Worm (Caenorhabditis elegans) whole organism, L4 larva: ENCODE measurements around the gene C53C7.3.

Experiments
- F10B5.3 ChIP-seq: sonication (generic microtip); optimal IDR thresholded peaks from 2 replicates; lab custom pipeline; 2016; ENCODE audit warnings: mild to moderate bottlenecking, missing genetic modification characterization, missing compliant biosample characterization
- Y5F2A.4 ChIP-seq: fragments of 200-800 bp; sonication (Bioruptor generic); optimal IDR thresholded peaks from 2 replicates; lab custom pipeline; 2018; ENCODE audit warnings: mild to moderate bottlenecking, missing genetic modification characterization, missing compliant biosample characterization
- dpl-1 ChIP-seq: fragments of 150-350 bp; optimal IDR thresholded peaks from 2 replicates; lab custom pipeline; 2014; ENCODE audit warnings: missing biosample characterization, missing genetic modification reagents, missing genetic modification characterization
- hlh-30 ChIP-seq: sonication (generic microtip); optimal IDR thresholded peaks from 2 replicates; lab custom pipeline; 2017; ENCODE audit warnings: antibody characterized with exemption, mild to moderate bottlenecking, missing genetic modification characterization, missing compliant biosample characterization; ENCODE audit not compliant: insufficient read depth
- lin-15B ChIP-seq: fragments of 150-350 bp; sonication (generic microtip); optimal IDR thresholded peaks from 3 replicates; lab custom pipeline; 2014; ENCODE audit warnings: missing biosample characterization, missing genetic modification characterization
- mdl-1 ChIP-seq, 2 experiments: fragments of 150-350 bp in 1 of 2; sonication (generic microtip) in 1 of 2; optimal IDR thresholded peaks; 2 replicates each; lab custom pipeline; 2014 to 2017; ENCODE audit warnings: missing biosample characterization in 2 of 2, missing genetic modification characterization in 2 of 2
- nhr-48 ChIP-seq: sonication (generic microtip); optimal IDR thresholded peaks from 2 replicates; lab custom pipeline; 2016; ENCODE audit warnings: mild to moderate bottlenecking, missing genetic modification characterization, missing compliant biosample characterization
- pha-4 ChIP-seq, 2 experiments: fragments of 150-350 bp in 1 of 2; fragments of 200-800 bp in 1 of 2; sonication (Bioruptor generic) in 1 of 2; IDR thresholded peaks in 1 of 2; optimal IDR thresholded peaks in 1 of 2; 2 replicates each; pipeline versions ENCODE4 v1.3.6 to Lab custom; 2014 to 2022; ENCODE audit warnings: missing genetic modification characterization in 2 of 2, missing genetic modification reagents in 2 of 2, missing biosample characterization in 1 of 2, missing compliant biosample characterization in 1 of 2
- pqm-1 ChIP-seq: sonication (generic microtip); optimal IDR thresholded peaks from 2 replicates; lab custom pipeline; 2017; ENCODE audit warnings: missing biosample characterization, missing genetic modification characterization
- saeg-2 ChIP-seq: fragments of 200-800 bp; sonication (Bioruptor generic); IDR thresholded peaks from 2 replicates; pipeline ENCODE4 v1.3.6; 2022; ENCODE audit warnings: missing genetic modification reagents, missing genetic modification characterization, missing compliant biosample characterization
- skn-1 ChIP-seq: fragments of 150-350 bp; optimal IDR thresholded peaks from 2 replicates; lab custom pipeline; 2014; ENCODE audit warnings: missing biosample characterization, missing genetic modification characterization
- spr-1 ChIP-seq: sonication (generic microtip); optimal IDR thresholded peaks from 2 replicates; lab custom pipeline; 2016; ENCODE audit warnings: mild to moderate bottlenecking, missing genetic modification characterization, missing compliant biosample characterization
- zip-11 ChIP-seq: fragments of 200-800 bp; sonication (Bioruptor generic); IDR thresholded peaks from 2 replicates; pipeline ENCODE4 v1.3.6; 2022; ENCODE audit warnings: missing genetic modification characterization, missing compliant biosample characterization

- TF ChIP-seq spr-1 (tag; lab: Kevin White, UChicago) = no peak
- TF ChIP-seq Y5F2A.4 (GFP tag; lab: Kevin White, UChicago) = no peak
- no peak for TF ChIP-seq zip-11 (GFP tag; lab: Robert Waterston, UW)
- no peak for TF ChIP-seq F10B5.3
- TF ChIP-seq dpl-1 = no peak
- no peak for TF ChIP-seq lin-15B (tag; lab: Kevin White, UChicago)
- TF ChIP-seq nhr-48 (tag; lab: Kevin White, UChicago) = no peak
- TF ChIP-seq hlh-30 (tag; lab: Kevin White, UChicago) = no peak
- no peak for TF ChIP-seq saeg-2 (GFP tag; lab: Robert Waterston, UW)
- no peak for TF ChIP-seq skn-1
- TF ChIP-seq pqm-1 (tag; lab: Kevin White, UChicago) = no peak
- no peak for TF ChIP-seq mdl-1 (tag; optimal IDR thresholded peaks at IDR 0.05; lab: Kevin White, UChicago)
- no peak for TF ChIP-seq pha-4 (GFP tag; IDR thresholded peaks at IDR 0.05; lab: Robert Waterston, UW)
- TF ChIP-seq pha-4 (tag; optimal IDR thresholded peaks at IDR 0.05; lab: Kevin White, UChicago) = no peak
Measured at ce11 chrX:13084273-13084672, 35.9 kb downstream of the C53C7.3 start, which contains the start of gene R03G8.1.
